Worm (Caenorhabditis elegans) whole organism, young adult: ENCODE data around the gene Y57G11C.5.

Experiments
- Y79H2A.3 ChIP-seq: fragments of 200-800 bp; sonication (Bioruptor generic); conservative IDR thresholded peaks from 2 replicates; pipeline ENCODE4 v1.3.6; 2022; ENCODE audit warnings: missing genetic modification reagents, missing genetic modification characterization, missing compliant biosample characterization
- efl-1 ChIP-seq: fragments of 150-350 bp; optimal IDR thresholded peaks from 2 replicates; lab custom pipeline; 2014; ENCODE audit warnings: missing biosample characterization, missing genetic modification reagents, missing genetic modification characterization
- lin-40 ChIP-seq: sonication (generic microtip); optimal IDR thresholded peaks from 2 replicates; lab custom pipeline; 2016; ENCODE audit warnings: missing genetic modification characterization, mild to moderate bottlenecking, missing compliant biosample characterization, missing genotype, missing genetic modification reagents
- nhr-179 ChIP-seq: sonication (generic microtip); optimal IDR thresholded peaks from 2 replicates; lab custom pipeline; 2016; ENCODE audit warnings: mild to moderate bottlenecking, missing genetic modification characterization, missing compliant biosample characterization
- unc-62 ChIP-seq: fragments of 150-350 bp; optimal IDR thresholded peaks from 2 replicates; lab custom pipeline; 2014; ENCODE audit warnings: missing biosample characterization, missing genetic modification reagents, missing genetic modification characterization

DNA sequence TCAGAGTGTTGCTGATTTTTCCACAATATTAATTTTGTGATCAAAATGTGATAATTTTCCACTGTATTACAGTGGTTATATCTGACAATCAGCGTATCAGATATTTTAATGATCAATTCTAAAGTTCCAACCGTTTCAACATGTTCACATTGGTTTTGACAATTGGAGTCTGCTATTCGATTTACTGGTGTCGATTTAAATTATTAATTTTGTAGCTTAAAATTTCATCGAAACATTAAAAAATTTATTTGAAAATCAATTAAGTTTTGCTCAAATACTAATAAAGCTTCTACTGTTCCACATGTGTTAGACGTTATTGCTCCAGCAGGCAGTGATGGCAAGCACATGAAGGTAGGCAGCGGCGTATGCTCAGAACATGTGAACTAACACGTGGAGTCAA is 7.5 kb downstream of the Y57G11C.5 start:
- TF ChIP-seq efl-1 (GFP tag; lab: Kevin White, UChicago) = no peak
- no peak for TF ChIP-seq unc-62 (GFP tag; lab: Kevin White, UChicago)
- no peak for TF ChIP-seq nhr-179 (tag; lab: Kevin White, UChicago)
- TF ChIP-seq lin-40 (tag; lab: Kevin White, UChicago) = no peak
- TF ChIP-seq Y79H2A.3 = no peak
